Worm (Caenorhabditis elegans) whole organism, L3 larva: ENCODE data around the gene M7.12.

ENCODE experiments used
- R02D3.7 ChIP-seq: fragments of 150-350 bp; optimal IDR thresholded peaks from 2 replicates; lab custom pipeline; 2014; ENCODE audit warnings: missing biosample characterization, missing genetic modification characterization
- aly-2 ChIP-seq: fragments of 150-350 bp; optimal IDR thresholded peaks from 2 replicates; lab custom pipeline; 2014; ENCODE audit warnings: missing biosample characterization, missing genetic modification characterization
- ceh-82 ChIP-seq: fragments of 150-350 bp; optimal IDR thresholded peaks from 2 replicates; lab custom pipeline; 2014; ENCODE audit warnings: missing biosample characterization, missing genetic modification characterization
- ceh-9 ChIP-seq: sonication (generic microtip); optimal IDR thresholded peaks from 2 replicates; lab custom pipeline; 2018; ENCODE audit warnings: missing biosample characterization, missing genetic modification characterization
- egl-27 ChIP-seq: sonication (generic microtip); optimal IDR thresholded peaks from 4 replicates; lab custom pipeline; 2017; ENCODE audit warnings: missing biosample characterization, missing genetic modification reagents, missing genetic modification characterization
- elt-2 ChIP-seq: sonication (generic microtip); optimal IDR thresholded peaks from 2 replicates; lab custom pipeline; 2016; ENCODE audit warnings: missing genetic modification reagents, mild to moderate bottlenecking, missing genetic modification characterization, missing compliant biosample characterization
- elt-3 ChIP-seq, 3 experiments: fragments of 150-350 bp in 1 of 3; sonication (generic microtip) in 2 of 3; optimal IDR thresholded peaks; 2 replicates in 2 of 3; 4 replicates in 1 of 3; lab custom pipeline; 2014 to 2017; ENCODE audit warnings: missing biosample characterization in 3 of 3, missing genetic modification characterization in 3 of 3
- nfya-1 ChIP-seq: sonication (generic microtip); optimal IDR thresholded peaks from 2 replicates; lab custom pipeline; 2017; ENCODE audit warnings: missing genetic modification characterization, mild to moderate bottlenecking, missing compliant biosample characterization, antibody characterized with exemption, moderate library complexity; ENCODE audit not compliant: insufficient read depth
- nhr-11 ChIP-seq: fragments of 150-350 bp; optimal IDR thresholded peaks from 2 replicates; lab custom pipeline; 2014; ENCODE audit warnings: missing biosample characterization, missing genetic modification characterization
- nhr-12 ChIP-seq: fragments of 150-350 bp; optimal IDR thresholded peaks from 2 replicates; lab custom pipeline; 2014; ENCODE audit warnings: missing biosample characterization, missing genetic modification characterization
- nhr-23 ChIP-seq: fragments of 150-350 bp; optimal IDR thresholded peaks from 2 replicates; lab custom pipeline; 2014; ENCODE audit warnings: missing biosample characterization, missing genetic modification reagents, missing genetic modification characterization
- nhr-43 ChIP-seq: sonication (generic microtip); optimal IDR thresholded peaks from 2 replicates; lab custom pipeline; 2016; ENCODE audit warnings: mild to moderate bottlenecking, missing genetic modification characterization, missing compliant biosample characterization; ENCODE audit not compliant: poor library complexity, severe bottlenecking
- skn-1 ChIP-seq: fragments of 150-350 bp; optimal IDR thresholded peaks from 2 replicates; lab custom pipeline; 2014; ENCODE audit warnings: missing biosample characterization, missing genetic modification characterization
- snpc-4 ChIP-seq: fragments of 150-350 bp; optimal IDR thresholded peaks from 2 replicates; lab custom pipeline; 2014; ENCODE audit warnings: missing biosample characterization, missing genetic modification characterization

- TF ChIP-seq nhr-43 (tag; lab: Kevin White, UChicago) (no peak), nfya-1 (tag; lab: Kevin White, UChicago) (no peak), elt-2 (tag; lab: Kevin White, UChicago) (no peak), aly-2 (tag; lab: Kevin White, UChicago) (no peak), nhr-23 (tag; lab: Kevin White, UChicago) (no peak), R02D3.7 (tag; lab: Kevin White, UChicago) (no peak), elt-3 (tag; optimal IDR thresholded peaks at IDR 0.05; lab: Kevin White, UChicago) (no peak), ceh-9 (no peak), snpc-4 (tag; lab: Kevin White, UChicago) (no peak), skn-1 (no peak), ceh-82 (tag; lab: Kevin White, UChicago) (no peak), nhr-11 (no peak), nhr-12 (tag; lab: Kevin White, UChicago) (no peak), egl-27 (no peak)
Measured at ce11 chrIV:11146492-11146891, 48.7 kb upstream of the M7.12 start.
